Worm (Caenorhabditis elegans) whole organism, midembryonic: Measurements from ENCODE around the gene vps-26.

Experiments used
- T22C8.4 ChIP-seq: fragments of 200-800 bp; sonication (Bioruptor generic); IDR thresholded peaks from 2 replicates; pipeline ENCODE4 v1.3.6; 2022; ENCODE audit warnings: missing genetic modification characterization, missing compliant biosample characterization
- cog-1 ChIP-seq: sonication (generic microtip); optimal IDR thresholded peaks from 2 replicates; lab custom pipeline; 2016; ENCODE audit warnings: missing genetic modification characterization, missing compliant biosample characterization
- flt-1 ChIP-seq: fragments of 200-800 bp; sonication (Bioruptor generic); IDR thresholded peaks from 2 replicates; pipeline ENCODE4 v1.3.6; 2022; ENCODE audit warnings: missing genetic modification characterization, missing compliant biosample characterization
- klf-2 ChIP-seq: fragments of 200-800 bp; sonication (Bioruptor generic); conservative IDR thresholded peaks from 2 replicates; pipeline ENCODE4 v1.3.6; 2022; ENCODE audit warnings: missing genetic modification reagents, missing genetic modification characterization, missing compliant biosample characterization
- med-1 ChIP-seq: sonication (generic microtip); optimal IDR thresholded peaks from 2 replicates; lab custom pipeline; 2017; ENCODE audit warnings: missing genetic modification characterization, mild to moderate bottlenecking, missing compliant biosample characterization, antibody characterized with exemption, missing genetic modification reagents; ENCODE audit not compliant: insufficient read depth
- ref-1 ChIP-seq: fragments of 200-800 bp; sonication (Bioruptor generic); conservative IDR thresholded peaks from 2 replicates; pipeline ENCODE4 v1.3.6; 2022; ENCODE audit warnings: missing genetic modification reagents, missing genetic modification characterization, missing compliant biosample characterization
- tab-1 ChIP-seq: fragments of 200-800 bp; sonication (Bioruptor generic); IDR thresholded peaks from 2 replicates; pipeline ENCODE4 v1.3.6; 2022; ENCODE audit warnings: missing genetic modification characterization, missing compliant biosample characterization
- ztf-23 ChIP-seq: fragments of 200-800 bp; sonication (Bioruptor generic); IDR thresholded peaks from 2 replicates; pipeline ENCODE4 v1.3.6; 2022; ENCODE audit warnings: missing genetic modification reagents, missing genetic modification characterization, missing compliant biosample characterization
- ztf-29 ChIP-seq: fragments of 200-800 bp; sonication (Bioruptor generic); IDR thresholded peaks from 2 replicates; pipeline ENCODE4 v1.3.6; 2022; ENCODE audit warnings: missing genetic modification reagents, missing genetic modification characterization, missing compliant biosample characterization

Gene vps-26

ce11 chrIV:9343102-9343599 is 1.6 kb upstream of the vps-26 start, which contains the start of gene pigc-1:
Gene pigc-1, minus strand, starts transcription at chrIV:9343152.
- TF ChIP-seq ztf-23 (GFP tag; lab: Robert Waterston, UW) (no peak), ztf-29 (GFP tag; lab: Robert Waterston, UW) (no peak)

ce11 chrIV:9339205-9339604 is 2.4 kb downstream of the vps-26 start, which contains the start of gene T20D3.6:
Gene T20D3.6, minus strand, starts transcription at chrIV:9339305.
- TF ChIP-seq tab-1 (GFP tag; lab: Robert Waterston, UW) (no peak), flt-1 (GFP tag; lab: Robert Waterston, UW) (no peak), ztf-29 (GFP tag; lab: Robert Waterston, UW) (no peak), klf-2 (no peak), T22C8.4 (GFP tag; lab: Robert Waterston, UW) (no peak), ztf-23 (GFP tag; lab: Robert Waterston, UW) (no peak), med-1 (GFP tag; lab: Kevin White, UChicago) (no peak), cog-1 (no peak)

- TF ChIP-seq flt-1 (GFP tag; lab: Robert Waterston, UW) (no peak), tab-1 (GFP tag; lab: Robert Waterston, UW) (no peak), med-1 (GFP tag; lab: Kevin White, UChicago) (no peak), klf-2 (no peak), ztf-23 (GFP tag; lab: Robert Waterston, UW) (no peak)
These were observed 5.0 kb downstream of the vps-26 start, which contains the start of gene T20D3.5 for ce11 chrIV:9336538-9337090. Gene T20D3.5, plus strand, starts transcription at chrIV:9337040.

- TF ChIP-seq ztf-29 (GFP tag; lab: Robert Waterston, UW) = no peak
These were observed 5.9 kb downstream of the vps-26 start, which contains the start of the genes coa-4 and T20D3.14 for ce11 chrIV:9335552-9336251. Gene coa-4, minus strand, starts transcription at chrIV:9335602. Gene T20D3.14, minus strand, starts transcription at chrIV:9335909.

ce11 chrIV:9333007-9333406 is 8.6 kb downstream of the vps-26 start:
- TF ChIP-seq med-1 (GFP tag; lab: Kevin White, UChicago) = no peak
- TF ChIP-seq T22C8.4 (GFP tag; lab: Robert Waterston, UW) = no peak
- no peak for TF ChIP-seq ztf-29 (GFP tag; lab: Robert Waterston, UW)
- TF ChIP-seq flt-1 (GFP tag; lab: Robert Waterston, UW) = no peak
- TF ChIP-seq ref-1 (GFP tag; lab: Robert Waterston, UW) = no peak
- no peak for TF ChIP-seq ztf-23 (GFP tag; lab: Robert Waterston, UW)
- no peak for TF ChIP-seq klf-2

ce11 chrIV:9330755-9331154 is 10.8 kb downstream of the vps-26 start, which contains the start of gene nspg-7.1:
Gene nspg-7.1, minus strand, starts transcription at chrIV:9330855.
- no peak for TF ChIP-seq cog-1

- TF ChIP-seq T22C8.4 (GFP tag; lab: Robert Waterston, UW) (no peak), cog-1 (no peak), ztf-23 (GFP tag; lab: Robert Waterston, UW) (no peak), flt-1 (GFP tag; lab: Robert Waterston, UW) (no peak), klf-2 (no peak), tab-1 (GFP tag; lab: Robert Waterston, UW) (no peak), med-1 (GFP tag; lab: Kevin White, UChicago) (no peak), ref-1 (GFP tag; lab: Robert Waterston, UW) (no peak), ztf-29 (GFP tag; lab: Robert Waterston, UW) (no peak)
These were observed 13.9 kb downstream of the vps-26 start, which contains the start of gene clec-183 for ce11 chrIV:9327706-9328105. Gene clec-183, plus strand, starts transcription at chrIV:9328006.

ce11 chrIV:9323989-9324506 is 17.5 kb downstream of the vps-26 start, which contains the start of the genes nspg-11 and F49C12.15:
Gene nspg-11, minus strand, starts transcription at chrIV:9324089.
Gene F49C12.15, plus strand, starts transcription at chrIV:9324456.
- no peak for TF ChIP-seq klf-2

ce11 chrIV:9322489-9322888 is 19.1 kb downstream of the vps-26 start:
- TF ChIP-seq tab-1 (GFP tag; lab: Robert Waterston, UW) (no peak), med-1 (GFP tag; lab: Kevin White, UChicago) (no peak), ztf-23 (GFP tag; lab: Robert Waterston, UW) (no peak), ref-1 (GFP tag; lab: Robert Waterston, UW) (no peak), ztf-29 (GFP tag; lab: Robert Waterston, UW) (no peak), klf-2 (no peak), T22C8.4 (GFP tag; lab: Robert Waterston, UW) (no peak), flt-1 (GFP tag; lab: Robert Waterston, UW) (no peak), cog-1 (no peak)
